Worm (Caenorhabditis elegans) whole organism, young adult: ENCODE measurements around the gene dpy-17.

Experiments used
- C17E4.6 ChIP-seq: fragments of 200-800 bp; sonication (Bioruptor generic); IDR thresholded peaks from 2 replicates; pipeline ENCODE4 v1.3.6; 2022; ENCODE audit warnings: missing genetic modification reagents, missing genetic modification characterization, missing compliant biosample characterization
- F37B4.10 ChIP-seq: fragments of 200-800 bp; sonication (Bioruptor generic); IDR thresholded peaks from 2 replicates; pipeline ENCODE4 v1.3.6; 2022; ENCODE audit warnings: missing genetic modification characterization, missing compliant biosample characterization
- F49E8.2 ChIP-seq: sonication (generic microtip); optimal IDR thresholded peaks from 3 replicates; lab custom pipeline; 2017; ENCODE audit warnings: missing genetic modification characterization, mild to moderate bottlenecking, missing compliant biosample characterization, antibody characterized with exemption, moderate library complexity; ENCODE audit not compliant: insufficient read depth
- K12H6.12 ChIP-seq: fragments of 200-800 bp; sonication (Bioruptor generic); optimal IDR thresholded peaks from 2 replicates; lab custom pipeline; 2018; ENCODE audit warnings: mild to moderate bottlenecking, missing genetic modification characterization, missing compliant biosample characterization
- atf-7 ChIP-seq: sonication (generic microtip); optimal IDR thresholded peaks from 2 replicates; lab custom pipeline; 2017; ENCODE audit warnings: mild to moderate bottlenecking, missing genetic modification characterization, missing compliant biosample characterization
- athp-1 ChIP-seq: sonication (generic microtip); optimal IDR thresholded peaks from 2 replicates; lab custom pipeline; 2017; ENCODE audit warnings: mild to moderate bottlenecking, missing genetic modification characterization, missing compliant biosample characterization
- ccch-3 ChIP-seq: fragments of 200-800 bp; sonication (Bioruptor generic); optimal IDR thresholded peaks from 2 replicates; lab custom pipeline; 2018; ENCODE audit warnings: mild to moderate bottlenecking, missing genetic modification characterization, missing compliant biosample characterization
- cebp-1 ChIP-seq, 2 experiments: fragments of 200-800 bp in 1 of 2; sonication (Bioruptor generic) in 1 of 2; sonication (generic microtip) in 1 of 2; IDR thresholded peaks in 1 of 2; optimal IDR thresholded peaks in 1 of 2; 2 replicates each; pipeline versions ENCODE4 v1.3.6 to Lab custom; 2017 to 2022; ENCODE audit warnings: missing compliant biosample characterization in 2 of 2, missing genetic modification characterization in 2 of 2, mild to moderate bottlenecking in 1 of 2, missing genetic modification reagents in 1 of 2, moderate library complexity in 1 of 2
- ceh-100 ChIP-seq: fragments of 200-800 bp; sonication (Bioruptor generic); IDR thresholded peaks from 2 replicates; pipeline ENCODE4 v1.3.6; 2022; ENCODE audit warnings: missing genetic modification reagents, missing genetic modification characterization, missing compliant biosample characterization
- ceh-27 ChIP-seq: fragments of 200-800 bp; sonication (Bioruptor generic); optimal IDR thresholded peaks from 2 replicates; lab custom pipeline; 2018; ENCODE audit warnings: mild to moderate bottlenecking, missing genetic modification characterization, moderate library complexity, missing compliant biosample characterization
- ceh-58 ChIP-seq: fragments of 200-800 bp; sonication (Bioruptor generic); IDR thresholded peaks from 2 replicates; pipeline ENCODE4 v1.3.6; 2022; ENCODE audit warnings: missing genetic modification characterization, missing compliant biosample characterization
- chd-7 ChIP-seq: sonication (generic microtip); optimal IDR thresholded peaks from 2 replicates; lab custom pipeline; 2016; ENCODE audit warnings: mild to moderate bottlenecking, missing genetic modification characterization, moderate library complexity, missing compliant biosample characterization
- dox-1 ChIP-seq: fragments of 200-800 bp; sonication (Bioruptor generic); IDR thresholded peaks from 2 replicates; pipeline ENCODE4 v1.3.6; 2022; ENCODE audit warnings: missing genetic modification reagents, missing genetic modification characterization, missing compliant biosample characterization
- efl-1 ChIP-seq: fragments of 150-350 bp; optimal IDR thresholded peaks from 2 replicates; lab custom pipeline; 2014; ENCODE audit warnings: missing biosample characterization, missing genetic modification reagents, missing genetic modification characterization
- ekl-4 ChIP-seq: fragments of 200-800 bp; sonication (Bioruptor generic); IDR thresholded peaks from 2 replicates; pipeline ENCODE4 v1.3.6; 2022; ENCODE audit warnings: missing genetic modification reagents, missing genetic modification characterization, missing compliant biosample characterization
- ets-4 ChIP-seq: fragments of 200-800 bp; sonication (Bioruptor generic); optimal IDR thresholded peaks from 2 replicates; lab custom pipeline; 2018; ENCODE audit warnings: mild to moderate bottlenecking, missing genetic modification characterization, missing compliant biosample characterization
- gei-17 ChIP-seq: fragments of 200-800 bp; sonication (Bioruptor generic); optimal IDR thresholded peaks from 2 replicates; lab custom pipeline; 2018; ENCODE audit warnings: mild to moderate bottlenecking, missing genetic modification characterization, missing compliant biosample characterization
- hlh-26 ChIP-seq: fragments of 200-800 bp; sonication (Bioruptor generic); conservative IDR thresholded peaks from 2 replicates; pipeline ENCODE4 v1.3.6; 2022; ENCODE audit warnings: missing genetic modification reagents, missing genetic modification characterization, missing compliant biosample characterization
- let-607 ChIP-seq, 2 experiments: fragments of 200-800 bp in 1 of 2; sonication (Bioruptor generic) in 1 of 2; sonication (generic microtip) in 1 of 2; optimal IDR thresholded peaks; 2 replicates each; lab custom pipeline; 2016 to 2018; ENCODE audit warnings: mild to moderate bottlenecking in 2 of 2, missing compliant biosample characterization in 2 of 2, missing genetic modification characterization in 2 of 2, moderate library complexity in 2 of 2, missing genotype in 1 of 2
- lin-40 ChIP-seq: sonication (generic microtip); optimal IDR thresholded peaks from 2 replicates; lab custom pipeline; 2016; ENCODE audit warnings: missing genetic modification characterization, mild to moderate bottlenecking, missing compliant biosample characterization, missing genotype, missing genetic modification reagents
- mel-28 ChIP-seq: sonication (generic microtip); optimal IDR thresholded peaks from 2 replicates; lab custom pipeline; 2016; ENCODE audit warnings: borderline replicate concordance, mild to moderate bottlenecking, missing genetic modification characterization, missing compliant biosample characterization
- nhr-80 ChIP-seq: sonication (generic microtip); optimal IDR thresholded peaks from 2 replicates; lab custom pipeline; 2016; ENCODE audit warnings: missing genetic modification characterization, missing compliant biosample characterization
- nhr-90 ChIP-seq: sonication (generic microtip); optimal IDR thresholded peaks from 2 replicates; lab custom pipeline; 2016; ENCODE audit warnings: missing genotype, mild to moderate bottlenecking, missing genetic modification characterization, missing compliant biosample characterization
- rcor-1 ChIP-seq: fragments of 200-800 bp; sonication (Bioruptor generic); IDR thresholded peaks from 2 replicates; pipeline ENCODE4 v1.3.6; 2022; ENCODE audit warnings: missing genetic modification reagents, missing genetic modification characterization, missing compliant biosample characterization
- rec-8 ChIP-seq, 2 experiments: sonication (generic microtip); optimal IDR thresholded peaks; 2 replicates each; lab custom pipeline; 2016; ENCODE audit warnings: mild to moderate bottlenecking in 2 of 2, missing genetic modification characterization in 2 of 2, missing genetic modification reagents in 2 of 2, missing genotype in 2 of 2, missing biosample characterization in 1 of 2, missing compliant biosample characterization in 1 of 2, moderate library complexity in 1 of 2
- snpc-3.4 ChIP-seq: sonication (generic microtip); optimal IDR thresholded peaks from 2 replicates; lab custom pipeline; 2017; ENCODE audit warnings: missing genetic modification characterization, mild to moderate bottlenecking, missing compliant biosample characterization, antibody characterized with exemption, moderate library complexity, missing genotype, missing genetic modification reagents
- somi-1 ChIP-seq: fragments of 200-800 bp; sonication (Bioruptor generic); optimal IDR thresholded peaks from 2 replicates; lab custom pipeline; 2018; ENCODE audit warnings: mild to moderate bottlenecking, missing genetic modification characterization, missing compliant biosample characterization
- tbp1 ChIP-seq: fragments of 200-800 bp; sonication (Bioruptor generic); optimal IDR thresholded peaks from 2 replicates; lab custom pipeline; 2018; ENCODE audit warnings: mild to moderate bottlenecking, missing genetic modification characterization, missing compliant biosample characterization
- tlf-1 ChIP-seq: fragments of 200-800 bp; sonication (Bioruptor generic); optimal IDR thresholded peaks from 2 replicates; lab custom pipeline; 2018; ENCODE audit warnings: mild to moderate bottlenecking, missing genetic modification characterization, missing compliant biosample characterization
- unc-62 ChIP-seq: fragments of 150-350 bp; optimal IDR thresholded peaks from 2 replicates; lab custom pipeline; 2014; ENCODE audit warnings: missing biosample characterization, missing genetic modification reagents, missing genetic modification characterization
- ztf-22 ChIP-seq: fragments of 200-800 bp; sonication (Bioruptor generic); optimal IDR thresholded peaks from 2 replicates; lab custom pipeline; 2018; ENCODE audit warnings: mild to moderate bottlenecking, missing genetic modification characterization, moderate library complexity, missing compliant biosample characterization
- ztf-26 ChIP-seq: sonication (generic microtip); optimal IDR thresholded peaks from 2 replicates; lab custom pipeline; 2017; ENCODE audit warnings: missing genetic modification characterization, missing compliant biosample characterization

Gene dpy-17

DNA sequence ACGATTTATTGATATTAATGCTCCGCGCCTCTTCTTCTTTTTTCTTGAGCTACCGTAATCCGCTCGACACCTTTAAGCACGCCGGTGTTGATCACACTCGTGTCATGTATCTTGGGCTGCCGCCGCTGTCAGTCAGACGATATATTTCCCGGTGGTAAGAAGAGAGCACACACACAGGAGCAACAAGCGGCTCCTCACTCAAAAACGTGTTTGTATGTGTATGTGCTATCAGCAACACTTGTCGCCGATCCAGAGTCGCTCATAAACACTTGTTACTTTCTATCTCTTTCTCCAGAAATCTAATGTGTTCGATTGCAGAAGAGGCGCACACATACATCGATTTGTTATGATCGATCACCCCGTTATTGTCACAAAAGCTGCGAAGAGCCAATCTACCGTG lies 33.4 kb downstream of the dpy-17 start:
- TF ChIP-seq ekl-4 (GFP tag; lab: Robert Waterston, UW) (no peak), F49E8.2 (no peak), K12H6.12 (tag; lab: Kevin White, UChicago) (peak; percentile 11), ccch-3 (GFP tag; lab: Kevin White, UChicago) (no peak), nhr-80 (tag; lab: Kevin White, UChicago) (peak; percentile 66)

DNA sequence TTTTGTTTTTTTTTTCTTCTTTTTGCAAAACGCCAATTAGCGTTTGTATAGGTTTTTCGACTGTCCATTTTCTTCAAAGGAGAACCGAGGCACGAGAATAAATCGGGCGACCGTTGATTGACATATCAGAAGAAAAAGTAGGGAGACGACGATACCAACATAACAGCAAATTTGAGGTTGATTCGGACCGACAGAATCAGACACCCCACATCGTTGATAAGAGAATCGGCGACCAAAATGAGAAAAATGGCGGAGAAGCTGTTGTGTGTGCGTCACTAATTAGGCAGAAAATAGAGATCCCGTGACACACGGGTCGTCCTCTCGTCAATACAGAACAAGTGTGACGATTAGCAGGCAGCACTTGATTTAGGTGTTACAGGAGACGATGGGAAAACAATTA lies 34.8 kb downstream of the dpy-17 start:
- TF ChIP-seq nhr-80 (tag; lab: Kevin White, UChicago) (peak; percentile 63), hlh-26 (GFP tag; lab: Robert Waterston, UW) (no peak), F37B4.10 (0 out of 2 replicates have a peak, but pooled peaks have one; percentile 12), unc-62 (GFP tag; lab: Kevin White, UChicago) (peak; percentile 5), efl-1 (no peak)

DNA sequence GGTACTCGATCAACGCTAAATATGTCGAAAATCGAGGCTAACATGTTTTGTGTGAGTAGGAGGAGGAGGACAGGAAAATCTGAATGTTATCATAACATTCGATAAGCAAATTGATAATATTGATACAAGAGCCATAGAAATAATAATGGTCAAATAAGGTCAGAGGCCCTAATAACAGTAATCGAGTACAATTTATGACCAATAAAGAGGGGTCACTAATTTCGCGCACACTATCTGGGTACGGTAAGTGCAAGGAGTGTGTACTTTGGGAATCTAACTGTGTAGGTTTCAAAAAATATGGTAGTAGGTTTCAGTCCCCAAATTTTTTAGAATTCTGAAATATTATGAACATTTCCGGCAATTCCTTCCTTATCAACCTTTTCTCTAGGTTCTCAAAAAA lies 36.4 kb downstream of the dpy-17 start:
- TF ChIP-seq let-607 (tag; optimal IDR thresholded peaks at IDR 0.05; lab: Kevin White, UChicago), result no peak
- no peak for TF ChIP-seq lin-40 (tag; lab: Kevin White, UChicago)
- no peak for TF ChIP-seq unc-62 (GFP tag; lab: Kevin White, UChicago)
- no peak for TF ChIP-seq gei-17 (GFP tag; lab: Kevin White, UChicago)
- no peak for TF ChIP-seq athp-1
- TF ChIP-seq, all 124 proteins: peak for 0

DNA sequence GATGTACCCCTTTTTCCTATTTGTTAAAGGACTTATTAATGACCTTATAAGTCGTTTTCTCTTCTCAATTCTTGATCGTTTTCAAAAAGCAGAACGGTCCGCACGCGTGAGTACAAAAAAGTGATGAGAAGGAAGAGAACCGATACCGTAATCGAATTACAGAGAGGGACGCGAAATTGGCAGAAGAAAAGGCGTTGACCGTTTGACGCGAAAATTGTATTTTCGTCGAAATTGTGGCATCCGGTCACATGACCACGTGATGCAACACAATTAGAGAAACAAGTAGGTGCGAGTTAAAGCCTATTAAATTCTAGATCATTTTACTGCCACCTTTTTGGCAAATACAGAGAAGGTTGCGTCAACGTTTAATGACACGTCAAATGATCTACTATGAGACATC lies 37.0 kb downstream of the dpy-17 start:
- no peak for TF ChIP-seq chd-7 (tag; lab: Kevin White, UChicago)
- no peak for TF ChIP-seq C17E4.6 (GFP tag; lab: Robert Waterston, UW)
- no peak for TF ChIP-seq somi-1 (GFP tag; lab: Kevin White, UChicago)
- TF ChIP-seq ceh-27 (GFP tag; lab: Kevin White, UChicago), result no peak
- TF ChIP-seq nhr-90 (tag; lab: Kevin White, UChicago), result no peak
- TF ChIP-seq ceh-100 (GFP tag; lab: Robert Waterston, UW), result no peak
- TF ChIP-seq, all 124 proteins: peak for 0

DNA sequence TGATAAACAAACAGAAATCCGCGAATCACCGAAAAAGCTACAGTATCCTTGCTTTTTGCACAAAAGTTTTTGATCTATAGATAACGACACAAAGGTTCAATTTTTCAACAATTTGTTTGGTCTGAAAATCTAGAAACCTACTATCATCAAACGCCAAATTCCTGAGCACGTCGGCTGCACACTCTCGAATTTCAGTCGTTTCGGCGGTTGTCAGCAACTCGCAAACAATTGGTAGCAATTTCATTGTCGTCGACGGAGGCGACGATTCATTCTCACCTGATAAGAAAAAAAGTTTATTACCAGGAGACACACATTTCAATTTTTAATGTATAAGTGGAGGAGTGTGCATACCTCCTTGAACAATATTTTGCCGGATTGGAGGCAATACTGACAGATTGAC lies 38.7 kb downstream of the dpy-17 start:
- TF ChIP-seq nhr-80 (tag; lab: Kevin White, UChicago) (peak; percentile 41), rcor-1 (GFP tag; lab: Robert Waterston, UW) (no peak)

DNA sequence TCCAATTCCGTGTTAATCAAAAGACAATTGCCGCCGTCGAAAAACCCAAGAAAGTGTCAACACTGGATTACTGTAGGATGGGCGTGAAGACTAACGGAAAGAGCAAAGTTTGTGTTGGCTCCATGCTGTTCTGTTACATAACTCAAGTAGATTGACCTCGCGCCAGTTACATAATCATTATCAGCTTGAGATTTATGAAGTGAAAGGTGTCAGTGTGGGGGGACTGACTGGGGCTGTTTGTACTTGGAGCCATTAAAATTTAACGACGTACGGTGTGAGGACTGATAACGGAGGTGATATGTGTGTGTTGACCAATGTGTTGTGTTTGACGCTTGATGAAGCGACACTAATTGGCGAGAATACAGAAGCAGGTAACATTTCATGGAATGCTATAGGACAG lies 39.6 kb downstream of the dpy-17 start:
- TF ChIP-seq cebp-1 (GFP tag; IDR thresholded peaks at IDR 0.05; lab: Robert Waterston, UW) (no peak), cebp-1 (tag; optimal IDR thresholded peaks at IDR 0.05; lab: Kevin White, UChicago) (peak; percentile 8), C17E4.6 (GFP tag; lab: Robert Waterston, UW) (0 out of 2 replicates have a peak, but pooled peaks have one; percentile 10), atf-7 (tag; lab: Kevin White, UChicago) (no peak), snpc-3.4 (tag; lab: Kevin White, UChicago) (no peak), chd-7 (tag; lab: Kevin White, UChicago) (no peak), efl-1 (no peak), tbp1 (GFP tag; lab: Kevin White, UChicago) (no peak), tlf-1 (GFP tag; lab: Kevin White, UChicago) (no peak), ets-4 (GFP tag; lab: Kevin White, UChicago) (peak; percentile 19), rec-8 (tag; optimal IDR thresholded peaks at IDR 0.05; lab: Kevin White, UChicago) (no peak), ztf-22 (GFP tag; lab: Kevin White, UChicago) (peak; percentile 66), nhr-80 (tag; lab: Kevin White, UChicago) (peak; percentile 74), ztf-26 (tag; lab: Kevin White, UChicago) (no peak), mel-28 (tag; lab: Kevin White, UChicago) (no peak), dox-1 (GFP tag; lab: Robert Waterston, UW) (0 out of 2 replicates have a peak, but pooled peaks have one; percentile 34), ceh-58 (GFP tag; lab: Robert Waterston, UW) (no peak)
